Fruit fly (Drosophila melanogaster) whole organism, embryonic: ENCODE results near the gene CG14015.

ENCODE experiments used
- BEAF-32 ChIP-seq: fragments of 200-800 bp; sonication (Bioruptor generic); optimal IDR thresholded peaks from 3 replicates; lab custom pipeline; 2017; ENCODE audit warnings: missing biosample characterization, missing genetic modification characterization, mild to moderate bottlenecking, moderate library complexity, missing genetic modification reagents
- BtbVII ChIP-seq: fragments of 200-800 bp; sonication (Bioruptor generic); optimal IDR thresholded peaks from 3 replicates; lab custom pipeline; 2017; ENCODE audit warnings: missing biosample characterization, mild to moderate bottlenecking, missing genetic modification characterization
- CG11093 ChIP-seq: fragments of 200-800 bp; sonication (Bioruptor generic); IDR thresholded peaks from 3 replicates; pipeline ENCODE4 v1.3.6; 2022; ENCODE audit warnings: missing biosample characterization, missing genetic modification characterization
- CG11456 ChIP-seq: fragments of 200-800 bp; sonication (Bioruptor generic); IDR thresholded peaks from 3 replicates; pipeline ENCODE4 v1.3.6; 2022; ENCODE audit warnings: missing biosample characterization, missing genetic modification characterization
- CG12219 ChIP-seq: fragments of 200-800 bp; sonication (Bioruptor generic); optimal IDR thresholded peaks from 3 replicates; lab custom pipeline; 2018; ENCODE audit warnings: missing biosample characterization, mild to moderate bottlenecking, missing genetic modification characterization
- CG12769 ChIP-seq: fragments of 200-800 bp; sonication (Bioruptor generic); optimal IDR thresholded peaks from 2 replicates; lab custom pipeline; 2019; ENCODE audit warnings: missing biosample characterization, mild to moderate bottlenecking, missing genetic modification characterization, moderate library complexity
- CG14860 ChIP-seq: fragments of 200-800 bp; sonication (Bioruptor generic); IDR thresholded peaks from 3 replicates; pipeline ENCODE4 v1.3.6; 2022; ENCODE audit warnings: missing biosample characterization, missing genetic modification characterization; ENCODE audit not compliant: partially characterized antibody
- CG1603 ChIP-seq: fragments of 200-800 bp; sonication (Bioruptor generic); optimal IDR thresholded peaks from 2 replicates; lab custom pipeline; 2019; ENCODE audit warnings: missing biosample characterization, mild to moderate bottlenecking, missing genetic modification characterization, moderate library complexity
- CG2199 ChIP-seq: fragments of 200-800 bp; sonication (Bioruptor generic); IDR thresholded peaks from 3 replicates; pipeline ENCODE4 v1.3.6; 2022; ENCODE audit warnings: missing biosample characterization, missing genetic modification characterization
- CG30020 ChIP-seq: fragments of 200-800 bp; optimal IDR thresholded peaks from 2 replicates; lab custom pipeline; 2019; ENCODE audit warnings: missing biosample characterization, mild to moderate bottlenecking, missing genetic modification characterization, moderate library complexity
- CG30431 ChIP-seq: fragments of 200-800 bp; sonication (Bioruptor generic); optimal IDR thresholded peaks from 2 replicates; lab custom pipeline; 2017; ENCODE audit warnings: missing biosample characterization, missing genetic modification characterization
- CG31365 ChIP-seq: fragments of 200-800 bp; sonication (Bioruptor generic); optimal IDR thresholded peaks from 2 replicates; lab custom pipeline; 2018; ENCODE audit warnings: missing biosample characterization, mild to moderate bottlenecking, missing genetic modification characterization
- CG32532 ChIP-seq: fragments of 200-800 bp; sonication (Bioruptor generic); IDR thresholded peaks from 2 replicates; pipeline ENCODE4 v1.3.6; 2022; ENCODE audit warnings: missing biosample characterization, missing genetic modification characterization
- CG32772 ChIP-seq: fragments of 200-800 bp; sonication (Bioruptor generic); IDR thresholded peaks from 2 replicates; pipeline ENCODE4 v1.3.6; 2022; ENCODE audit warnings: missing biosample characterization, missing genetic modification characterization
- CG3838 ChIP-seq: fragments of 200-800 bp; sonication (Bioruptor generic); optimal IDR thresholded peaks from 3 replicates; lab custom pipeline; 2016; ENCODE audit warnings: missing biosample characterization, missing genetic modification characterization
- CG4360 ChIP-seq: fragments of 200-800 bp; sonication (Bioruptor generic); IDR thresholded peaks from 2 replicates; pipeline ENCODE4 v1.3.6; 2022; ENCODE audit warnings: missing biosample characterization, missing genetic modification characterization
- CG7271 ChIP-seq: fragments of 200-800 bp; sonication (Bioruptor generic); optimal IDR thresholded peaks from 2 replicates; lab custom pipeline; 2018; ENCODE audit warnings: missing biosample characterization, mild to moderate bottlenecking, missing genetic modification characterization, moderate library complexity
- CG8290 ChIP-seq, 3 experiments: fragments of 200-800 bp; sonication (Bioruptor generic); optimal IDR thresholded peaks; 2 replicates each; lab custom pipeline; 2016 to 2019; ENCODE audit warnings: missing biosample characterization in 3 of 3, missing genetic modification characterization in 3 of 3, mild to moderate bottlenecking in 2 of 3, moderate library complexity in 1 of 3
- CG8765 ChIP-seq: fragments of 200-800 bp; sonication (Bioruptor generic); IDR thresholded peaks from 2 replicates; pipeline ENCODE4 v1.3.6; 2022; ENCODE audit warnings: missing biosample characterization, missing genetic modification characterization
- CG8944 ChIP-seq: fragments of 200-800 bp; sonication (Bioruptor generic); optimal IDR thresholded peaks from 3 replicates; lab custom pipeline; 2016; ENCODE audit warnings: missing biosample characterization, missing genetic modification characterization
- Dref ChIP-seq: fragments of 200-800 bp; sonication (Bioruptor generic); IDR thresholded peaks from 2 replicates; pipeline ENCODE4 v1.3.6; 2022; ENCODE audit warnings: missing biosample characterization, missing genetic modification characterization
- HHEX ChIP-seq: fragments of 200-800 bp; sonication (Bioruptor generic); optimal IDR thresholded peaks from 3 replicates; lab custom pipeline; 2017; ENCODE audit warnings: missing biosample characterization, mild to moderate bottlenecking, missing genetic modification characterization, missing genetic modification reagents
- Hmr ChIP-seq: fragments of 200-800 bp; sonication (Bioruptor generic); optimal IDR thresholded peaks from 3 replicates; lab custom pipeline; 2017; ENCODE audit warnings: mild to moderate bottlenecking, missing biosample characterization, missing genetic modification reagents, missing genetic modification characterization
- Lpt ChIP-seq: fragments of >200 bp; optimal IDR thresholded peaks from 2 replicates; lab custom pipeline; 2018; ENCODE audit warnings: missing biosample characterization, missing genetic modification characterization
- Nf-YC ChIP-seq: fragments of 200-800 bp; optimal IDR thresholded peaks from 3 replicates; lab custom pipeline; 2019; ENCODE audit warnings: missing biosample characterization, mild to moderate bottlenecking, missing genetic modification characterization, moderate library complexity
- Oaz ChIP-seq: fragments of 200-800 bp; sonication (Bioruptor generic); IDR thresholded peaks from 2 replicates; pipeline ENCODE4 v1.3.6; 2022; ENCODE audit warnings: missing biosample characterization, missing genetic modification characterization
- Usf ChIP-seq: fragments of 200-800 bp; sonication (Bioruptor generic); optimal IDR thresholded peaks from 2 replicates; lab custom pipeline; 2017; ENCODE audit warnings: missing genotype, missing biosample characterization, missing genetic modification characterization
- Xbp1 ChIP-seq: fragments of 200-800 bp; sonication (Bioruptor generic); optimal IDR thresholded peaks from 3 replicates; lab custom pipeline; 2016; ENCODE audit warnings: missing biosample characterization, mild to moderate bottlenecking, missing genetic modification characterization
- ase ChIP-seq: fragments of 200-800 bp; sonication (Bioruptor generic); IDR thresholded peaks from 3 replicates; pipeline ENCODE4 v1.3.6; 2022; ENCODE audit warnings: missing biosample characterization, missing genetic modification characterization
- cato ChIP-seq: fragments of 200-800 bp; sonication (Bioruptor generic); optimal IDR thresholded peaks from 2 replicates; lab custom pipeline; 2016; ENCODE audit warnings: missing biosample characterization, missing genetic modification characterization, borderline replicate concordance
- chn ChIP-seq: fragments of 200-800 bp; sonication (Bioruptor generic); optimal IDR thresholded peaks from 2 replicates; lab custom pipeline; 2016; ENCODE audit warnings: missing biosample characterization, missing genetic modification characterization
- croc ChIP-seq: fragments of 200-800 bp; sonication (Bioruptor generic); conservative IDR thresholded peaks from 3 replicates; pipeline ENCODE4 v1.3.6; 2022; ENCODE audit warnings: missing biosample characterization, missing genetic modification characterization
- cwo ChIP-seq: fragments of 200-800 bp; sonication (Bioruptor generic); optimal IDR thresholded peaks from 3 replicates; lab custom pipeline; 2017; ENCODE audit warnings: missing biosample characterization, missing genetic modification characterization, mild to moderate bottlenecking, moderate library complexity, missing genetic modification reagents
- dan ChIP-seq: fragments of 200-800 bp; sonication (Bioruptor generic); IDR thresholded peaks from 2 replicates; pipeline ENCODE4 v1.3.6; 2022; ENCODE audit warnings: missing biosample characterization, missing genetic modification characterization
- danr ChIP-seq: fragments of 200-800 bp; sonication (Bioruptor generic); IDR thresholded peaks from 2 replicates; pipeline ENCODE4 v1.3.6; 2022; ENCODE audit warnings: missing biosample characterization, missing genetic modification characterization
- dmrt99B ChIP-seq: fragments of 200-800 bp; sonication (Bioruptor generic); optimal IDR thresholded peaks from 2 replicates; lab custom pipeline; 2018; ENCODE audit warnings: missing biosample characterization, mild to moderate bottlenecking, missing genetic modification characterization, moderate library complexity
- dpn ChIP-seq, 2 experiments: fragments of 200-800 bp; sonication (Bioruptor generic); optimal IDR thresholded peaks; 3 replicates each; lab custom pipeline; 2016; ENCODE audit warnings: missing biosample characterization in 2 of 2, missing genetic modification characterization in 2 of 2
- esg ChIP-seq: fragments of 200-800 bp; sonication (Bioruptor generic); conservative IDR thresholded peaks from 2 replicates; pipeline ENCODE4 v1.3.6; 2022; ENCODE audit warnings: missing biosample characterization, missing genetic modification characterization
- eve ChIP-seq, 2 experiments: fragments of >200 bp; optimal IDR thresholded peaks; 2 replicates each; lab custom pipeline; 2017; ENCODE audit warnings: missing biosample characterization in 2 of 2, missing genetic modification characterization in 2 of 2
- eyg ChIP-seq: fragments of 200-800 bp; sonication (Bioruptor generic); optimal IDR thresholded peaks from 3 replicates; lab custom pipeline; 2016; ENCODE audit warnings: missing biosample characterization, missing genetic modification characterization
- gfzf ChIP-seq: fragments of 200-800 bp; sonication (Bioruptor generic); optimal IDR thresholded peaks from 2 replicates; lab custom pipeline; 2016; ENCODE audit warnings: missing biosample characterization, mild to moderate bottlenecking, missing genetic modification characterization, moderate library complexity
- gsb ChIP-seq: fragments of 200-800 bp; sonication (Bioruptor generic); IDR thresholded peaks from 2 replicates; pipeline ENCODE4 v1.3.6; 2022; ENCODE audit warnings: missing biosample characterization, missing genetic modification characterization
- hkb ChIP-seq, 2 experiments: fragments of 200-800 bp in 1 of 2; fragments of >200 bp in 1 of 2; sonication (Bioruptor generic) in 1 of 2; IDR thresholded peaks in 1 of 2; optimal IDR thresholded peaks in 1 of 2; 2 replicates each; pipeline versions ENCODE4 v1.3.6 to Lab custom; 2017 to 2022; ENCODE audit warnings: missing biosample characterization in 1 of 2, missing genetic modification characterization in 1 of 2
- odd ChIP-seq: fragments of 200-800 bp; sonication (Bioruptor generic); optimal IDR thresholded peaks from 2 replicates; lab custom pipeline; 2017; ENCODE audit warnings: missing biosample characterization, mild to moderate bottlenecking, missing genetic modification characterization
- onecut ChIP-seq: fragments of 200-800 bp; sonication (Bioruptor generic); IDR thresholded peaks from 2 replicates; pipeline ENCODE4 v1.3.6; 2022; ENCODE audit warnings: missing biosample characterization, missing genetic modification characterization
- pb ChIP-seq: fragments of 200-800 bp; sonication (Bioruptor generic); optimal IDR thresholded peaks from 3 replicates; lab custom pipeline; 2016; ENCODE audit warnings: missing biosample characterization, missing genetic modification characterization
- pita ChIP-seq: fragments of 200-800 bp; sonication (Bioruptor generic); optimal IDR thresholded peaks from 2 replicates; lab custom pipeline; 2017; ENCODE audit warnings: missing biosample characterization, mild to moderate bottlenecking, missing genetic modification characterization
- sens-2 ChIP-seq: fragments of 200-800 bp; sonication (Bioruptor generic); IDR thresholded peaks from 2 replicates; pipeline ENCODE4 v1.3.6; 2022; ENCODE audit warnings: missing biosample characterization, missing genetic modification characterization
- slou ChIP-seq: fragments of 200-800 bp; sonication (Bioruptor generic); optimal IDR thresholded peaks from 3 replicates; lab custom pipeline; 2016; ENCODE audit warnings: missing biosample characterization, missing genetic modification characterization
- sr ChIP-seq: fragments of 200-800 bp; sonication (Bioruptor generic); IDR thresholded peaks from 3 replicates; pipeline ENCODE4 v1.3.6; 2022; ENCODE audit warnings: missing biosample characterization, missing genetic modification characterization
- toy ChIP-seq: fragments of 200-800 bp; sonication (Bioruptor generic); IDR thresholded peaks from 2 replicates; pipeline ENCODE4 v1.3.6; 2022; ENCODE audit warnings: missing biosample characterization, missing genetic modification characterization

CG14015 gene

dm6 chr2L:5569503-5569902, 30.5 kb upstream of the CG14015 start (continued):
- TF ChIP-seq CG8765 (GFP tag; lab: Robert Waterston, UW) (no peak), hkb (optimal IDR thresholded peaks at IDR 0.05; lab: Kevin White, UChicago) (no peak), hkb (GFP tag; IDR thresholded peaks at IDR 0.05; lab: Robert Waterston, UW) (peak; percentile 47; the same call in 1 of the 2 replicates), CG11093 (GFP tag; lab: Robert Waterston, UW) (no peak; the same call in 2 of the 3 replicates), CG32532 (GFP tag; lab: Robert Waterston, UW) (peak; percentile 56; the same call in 1 of the 2 replicates), pita (GFP tag; lab: Kevin White, UChicago) (no peak), CG8944 (GFP tag; lab: Kevin White, UChicago) (no peak), Lpt (GFP tag; lab: Kevin White, UChicago) (no peak), CG2199 (GFP tag; lab: Robert Waterston, UW) (no peak), onecut (GFP tag; lab: Robert Waterston, UW) (no peak), Dref (GFP tag; lab: Robert Waterston, UW) (no peak), CG3838 (GFP tag; lab: Kevin White, UChicago) (no peak), cato (GFP tag; lab: Kevin White, UChicago) (no peak), odd (no peak), CG14860 (GFP tag; lab: Robert Waterston, UW) (no peak), HHEX (GFP tag; lab: Kevin White, UChicago) (peak; percentile 24), danr (GFP tag; lab: Robert Waterston, UW) (0 out of 2 replicates have a peak, but pooled peaks have one; percentile 7), slou (no peak), sens-2 (GFP tag; lab: Robert Waterston, UW) (no peak), CG30020 (tag; lab: Kevin White, UChicago) (no peak), Xbp1 (peak; percentile 9), BEAF-32 (GFP tag; lab: Kevin White, UChicago) (no peak), dan (no peak), eve (GFP tag; optimal IDR thresholded peaks at IDR 0.05; lab: Kevin White, UChicago) (no peak), CG32772 (GFP tag; lab: Robert Waterston, UW) (peak; percentile 44), eyg (GFP tag; lab: Kevin White, UChicago) (no peak), dmrt99B (tag; lab: Kevin White, UChicago) (peak; percentile 49), CG7271 (tag; lab: Kevin White, UChicago) (no peak), CG4360 (no peak), CG12769 (tag; lab: Kevin White, UChicago) (no peak), CG30431 (GFP tag; lab: Kevin White, UChicago) (no peak), sr (GFP tag; lab: Robert Waterston, UW) (no peak), CG11456 (GFP tag; lab: Robert Waterston, UW) (0 out of 3 replicates have a peak, but pooled peaks have one; percentile 43), chn (GFP tag; lab: Kevin White, UChicago) (no peak), BtbVII (peak; percentile 17), toy (GFP tag; lab: Robert Waterston, UW) (no peak), Usf (GFP tag; lab: Kevin White, UChicago) (no peak), croc (GFP tag; lab: Robert Waterston, UW) (no peak), Nf-YC (tag; lab: Kevin White, UChicago) (no peak), CG1603 (tag; lab: Kevin White, UChicago) (no peak), Oaz (GFP tag; lab: Robert Waterston, UW) (peak; percentile 33; the same call in 1 of the 2 replicates), CG8290 (GFP tag; optimal IDR thresholded peaks at IDR 0.05; lab: Kevin White, UChicago) (no peak), CG8290 (tag; optimal IDR thresholded peaks at IDR 0.05; lab: Kevin White, UChicago) (no peak), CG12219 (GFP tag; lab: Kevin White, UChicago) (no peak), pb (no peak), ase (peak; percentile 39; the same call in 1 of the 3 replicates), cwo (GFP tag; lab: Kevin White, UChicago) (peak; percentile 18), Hmr (GFP tag; lab: Kevin White, UChicago) (peak; percentile 38), dpn (GFP tag; optimal IDR thresholded peaks at IDR 0.05; lab: Kevin White, UChicago) (no peak), gsb (GFP tag; lab: Robert Waterston, UW) (no peak), esg (GFP tag; lab: Robert Waterston, UW) (no peak), CG31365 (tag; lab: Kevin White, UChicago) (no peak), gfzf (GFP tag; lab: Kevin White, UChicago) (no peak)
